Worm (Caenorhabditis elegans) whole organism, young adult: ENCODE results near the gene nspd-7.

Experiments
- B0261.1 ChIP-seq: sonication (generic microtip); optimal IDR thresholded peaks from 2 replicates; lab custom pipeline; 2016; ENCODE audit warnings: mild to moderate bottlenecking, missing genetic modification characterization, moderate library complexity, missing compliant biosample characterization
- D2030.7 ChIP-seq: fragments of 200-800 bp; sonication (Bioruptor generic); IDR thresholded peaks from 2 replicates; pipeline ENCODE4 v1.3.6; 2022; ENCODE audit warnings: missing genetic modification reagents, missing genetic modification characterization, missing compliant biosample characterization
- F22D6.2 ChIP-seq: sonication (generic microtip); optimal IDR thresholded peaks from 2 replicates; lab custom pipeline; 2016; ENCODE audit warnings: mild to moderate bottlenecking, missing genetic modification characterization, missing compliant biosample characterization
- F23B12.7 ChIP-seq: sonication (generic microtip); optimal IDR thresholded peaks from 2 replicates; lab custom pipeline; 2017; ENCODE audit warnings: missing genetic modification characterization, mild to moderate bottlenecking, missing compliant biosample characterization, antibody characterized with exemption, moderate library complexity; ENCODE audit not compliant: insufficient read depth
- F33H1.4 ChIP-seq: fragments of 200-800 bp; sonication (Bioruptor generic); IDR thresholded peaks from 2 replicates; pipeline ENCODE4 v1.3.6; 2022; ENCODE audit warnings: missing genetic modification reagents, missing genetic modification characterization, missing compliant biosample characterization
- F37B4.10 ChIP-seq: fragments of 200-800 bp; sonication (Bioruptor generic); IDR thresholded peaks from 2 replicates; pipeline ENCODE4 v1.3.6; 2022; ENCODE audit warnings: missing genetic modification characterization, missing compliant biosample characterization
- F49E8.2 ChIP-seq: sonication (generic microtip); optimal IDR thresholded peaks from 3 replicates; lab custom pipeline; 2017; ENCODE audit warnings: missing genetic modification characterization, mild to moderate bottlenecking, missing compliant biosample characterization, antibody characterized with exemption, moderate library complexity; ENCODE audit not compliant: insufficient read depth
- F52B5.7 ChIP-seq: sonication (generic microtip); optimal IDR thresholded peaks from 2 replicates; lab custom pipeline; 2016; ENCODE audit warnings: mild to moderate bottlenecking, missing genetic modification characterization, missing compliant biosample characterization
- K11D2.4 ChIP-seq: fragments of 200-800 bp; sonication (Bioruptor generic); IDR thresholded peaks from 2 replicates; pipeline ENCODE4 v1.3.6; 2022; ENCODE audit warnings: missing genetic modification reagents, missing genetic modification characterization, missing compliant biosample characterization
- T26A5.8 ChIP-seq: sonication (generic microtip); optimal IDR thresholded peaks from 2 replicates; lab custom pipeline; 2016; ENCODE audit warnings: missing genetic modification characterization, missing compliant biosample characterization
- Y67H2A.10 ChIP-seq: fragments of 200-800 bp; sonication (Bioruptor generic); conservative IDR thresholded peaks from 2 replicates; pipeline ENCODE4 v1.3.6; 2022; ENCODE audit warnings: missing genetic modification reagents, missing genetic modification characterization, missing compliant biosample characterization
- akir-1 ChIP-seq: fragments of 200-800 bp; sonication (Bioruptor generic); optimal IDR thresholded peaks from 2 replicates; lab custom pipeline; 2018; ENCODE audit warnings: mild to moderate bottlenecking, missing genetic modification characterization, moderate library complexity, missing compliant biosample characterization
- ama-1 ChIP-seq, 3 experiments: fragments of 150-350 bp in 1 of 3; sonication (generic microtip) in 2 of 3; optimal IDR thresholded peaks; 2 replicates each; lab custom pipeline; 2014 to 2018; ENCODE audit warnings: missing biosample characterization in 2 of 3, missing genetic modification characterization in 2 of 3, missing genetic modification reagents in 2 of 3
- attf-6 ChIP-seq: fragments of 200-800 bp; sonication (Bioruptor generic); IDR thresholded peaks from 2 replicates; pipeline ENCODE4 v1.3.6; 2022; ENCODE audit warnings: missing genetic modification reagents, missing genetic modification characterization, missing compliant biosample characterization
- bed-1 ChIP-seq: fragments of 200-800 bp; sonication (Bioruptor generic); IDR thresholded peaks from 2 replicates; pipeline ENCODE4 v1.3.6; 2022; ENCODE audit warnings: missing genetic modification reagents, missing genetic modification characterization, missing compliant biosample characterization
- ceh-27 ChIP-seq: fragments of 200-800 bp; sonication (Bioruptor generic); optimal IDR thresholded peaks from 2 replicates; lab custom pipeline; 2018; ENCODE audit warnings: mild to moderate bottlenecking, missing genetic modification characterization, moderate library complexity, missing compliant biosample characterization
- ceh-40 ChIP-seq: fragments of 200-800 bp; sonication (Bioruptor generic); IDR thresholded peaks from 2 replicates; pipeline ENCODE4 v1.3.6; 2022; ENCODE audit warnings: missing genetic modification characterization, missing compliant biosample characterization
- ceh-58 ChIP-seq: fragments of 200-800 bp; sonication (Bioruptor generic); IDR thresholded peaks from 2 replicates; pipeline ENCODE4 v1.3.6; 2022; ENCODE audit warnings: missing genetic modification characterization, missing compliant biosample characterization
- chd-7 ChIP-seq: sonication (generic microtip); optimal IDR thresholded peaks from 2 replicates; lab custom pipeline; 2016; ENCODE audit warnings: mild to moderate bottlenecking, missing genetic modification characterization, moderate library complexity, missing compliant biosample characterization
- egl-44 ChIP-seq: fragments of 200-800 bp; sonication (Bioruptor generic); IDR thresholded peaks from 2 replicates; pipeline ENCODE4 v1.3.6; 2022; ENCODE audit warnings: missing genetic modification reagents, missing genetic modification characterization, missing compliant biosample characterization
- ekl-4 ChIP-seq: fragments of 200-800 bp; sonication (Bioruptor generic); IDR thresholded peaks from 2 replicates; pipeline ENCODE4 v1.3.6; 2022; ENCODE audit warnings: missing genetic modification reagents, missing genetic modification characterization, missing compliant biosample characterization
- hmg-1.2 ChIP-seq: fragments of 200-800 bp; sonication (Bioruptor generic); IDR thresholded peaks from 2 replicates; pipeline ENCODE4 v1.3.6; 2022; ENCODE audit warnings: missing genetic modification reagents, missing genetic modification characterization, missing compliant biosample characterization
- lin-35 ChIP-seq, 3 experiments: fragments of 150-350 bp in 2 of 3; sonication (generic microtip) in 1 of 3; optimal IDR thresholded peaks; 2 replicates each; lab custom pipeline; 2014 to 2018; ENCODE audit warnings: missing biosample characterization in 3 of 3, missing genetic modification characterization in 3 of 3, missing genetic modification reagents in 3 of 3
- lir-1 ChIP-seq: fragments of 200-800 bp; sonication (Bioruptor generic); conservative IDR thresholded peaks from 2 replicates; pipeline ENCODE4 v1.3.6; 2022; ENCODE audit warnings: missing genetic modification reagents, missing genetic modification characterization, missing compliant biosample characterization
- madf-10 ChIP-seq: sonication (generic microtip); optimal IDR thresholded peaks from 2 replicates; lab custom pipeline; 2016; ENCODE audit warnings: mild to moderate bottlenecking, missing genetic modification characterization, missing compliant biosample characterization
- mcd-1 ChIP-seq: fragments of 200-800 bp; sonication (Bioruptor generic); IDR thresholded peaks from 2 replicates; pipeline ENCODE4 v1.3.6; 2022; ENCODE audit warnings: missing genetic modification reagents, missing genetic modification characterization, missing compliant biosample characterization
- mxl-1 ChIP-seq: sonication (generic microtip); optimal IDR thresholded peaks from 2 replicates; lab custom pipeline; 2016; ENCODE audit warnings: missing genetic modification characterization, missing compliant biosample characterization
- nfyb-1 ChIP-seq: fragments of 200-800 bp; sonication (Bioruptor generic); IDR thresholded peaks from 2 replicates; pipeline ENCODE4 v1.3.6; 2022; ENCODE audit warnings: missing genetic modification reagents, missing genetic modification characterization, missing compliant biosample characterization
- nhr-80 ChIP-seq: sonication (generic microtip); optimal IDR thresholded peaks from 2 replicates; lab custom pipeline; 2016; ENCODE audit warnings: missing genetic modification characterization, missing compliant biosample characterization
- rcor-1 ChIP-seq: fragments of 200-800 bp; sonication (Bioruptor generic); IDR thresholded peaks from 2 replicates; pipeline ENCODE4 v1.3.6; 2022; ENCODE audit warnings: missing genetic modification reagents, missing genetic modification characterization, missing compliant biosample characterization
- rec-8 ChIP-seq, 2 experiments: sonication (generic microtip); optimal IDR thresholded peaks; 2 replicates each; lab custom pipeline; 2016; ENCODE audit warnings: mild to moderate bottlenecking in 2 of 2, missing genetic modification characterization in 2 of 2, missing genetic modification reagents in 2 of 2, missing genotype in 2 of 2, missing biosample characterization in 1 of 2, missing compliant biosample characterization in 1 of 2, moderate library complexity in 1 of 2
- repo-1 ChIP-seq: sonication (generic microtip); optimal IDR thresholded peaks from 2 replicates; lab custom pipeline; 2017; ENCODE audit warnings: mild to moderate bottlenecking, missing genetic modification characterization, missing compliant biosample characterization
- rpc-1 ChIP-seq, 2 experiments: fragments of 150-350 bp in 1 of 2; sonication (generic microtip) in 1 of 2; optimal IDR thresholded peaks; 2 replicates each; lab custom pipeline; 2014 to 2018; ENCODE audit warnings: missing biosample characterization in 1 of 2, missing genetic modification characterization in 1 of 2, missing genetic modification reagents in 1 of 2, missing genotype in 1 of 2
- sea-2 ChIP-seq: fragments of 200-800 bp; sonication (Bioruptor generic); IDR thresholded peaks from 2 replicates; pipeline ENCODE4 v1.3.6; 2022; ENCODE audit warnings: missing genetic modification characterization, missing compliant biosample characterization
- snpc-4 ChIP-seq, 5 experiments: fragments of 150-350 bp in 1 of 5; sonication (generic microtip) in 4 of 5; optimal IDR thresholded peaks; 2 replicates each; lab custom pipeline; 2014 to 2018; ENCODE audit warnings: missing genetic modification characterization in 5 of 5, missing biosample characterization in 3 of 5, antibody characterized with exemption in 2 of 5, mild to moderate bottlenecking in 2 of 5, missing compliant biosample characterization in 2 of 5, missing genotype in 2 of 5, moderate library complexity in 2 of 5, missing genetic modification reagents in 1 of 5
- tlf-1 ChIP-seq: fragments of 200-800 bp; sonication (Bioruptor generic); optimal IDR thresholded peaks from 2 replicates; lab custom pipeline; 2018; ENCODE audit warnings: mild to moderate bottlenecking, missing genetic modification characterization, missing compliant biosample characterization
- ztf-18 ChIP-seq: sonication (generic microtip); optimal IDR thresholded peaks from 2 replicates; lab custom pipeline; 2016; ENCODE audit warnings: missing genotype, mild to moderate bottlenecking, missing genetic modification characterization, missing compliant biosample characterization
- ztf-22 ChIP-seq: fragments of 200-800 bp; sonication (Bioruptor generic); optimal IDR thresholded peaks from 2 replicates; lab custom pipeline; 2018; ENCODE audit warnings: mild to moderate bottlenecking, missing genetic modification characterization, moderate library complexity, missing compliant biosample characterization
- ztf-25 ChIP-seq: fragments of 200-800 bp; sonication (Bioruptor generic); IDR thresholded peaks from 2 replicates; pipeline ENCODE4 v1.3.6; 2022; ENCODE audit warnings: missing genetic modification reagents, missing genetic modification characterization, missing compliant biosample characterization

nspd-7 gene

ce11 chrIV:10269137-10269933, at the start of gene nspd-7, which contains the start of gene Y43C5A.2:
nspd-7 (minus strand) TSS chrIV:10269187.
Y43C5A.2 (plus strand) TSS chrIV:10269883.
- TF ChIP-seq ceh-58 (GFP tag; lab: Robert Waterston, UW) (no peak), nhr-80 (tag; lab: Kevin White, UChicago) (peak; percentile 43)

DNA sequence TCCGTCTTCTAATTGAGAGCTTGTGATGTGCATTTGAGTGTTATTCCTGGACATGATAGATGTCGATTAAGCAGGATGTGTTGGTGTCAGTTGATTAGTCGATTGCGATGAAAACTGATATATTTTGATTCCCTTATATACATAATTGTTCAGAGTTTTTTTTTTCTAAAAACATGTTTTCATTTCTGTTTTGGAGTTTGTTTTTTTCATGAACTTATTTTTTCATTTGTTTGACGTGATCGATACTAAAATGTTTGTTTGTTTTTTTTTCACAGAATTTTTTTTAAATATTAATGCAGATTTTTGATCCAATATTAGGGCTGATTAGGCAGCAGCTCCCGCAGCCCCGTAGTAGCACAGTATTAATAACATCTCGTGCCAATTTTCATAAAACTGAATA, 49.2 kb upstream of the nspd-7 start, which contains the start of gene R09E10.2:
TSS of gene R09E10.2 (minus strand) at position 101 of the 400 bp plus-strand sequence.
- TF ChIP-seq F22D6.2 (tag; lab: Kevin White, UChicago) (no peak), madf-10 (no peak), F49E8.2 (tag; lab: Kevin White, UChicago) (no peak), attf-6 (GFP tag; lab: Robert Waterston, UW) (no peak), hmg-1.2 (GFP tag; lab: Robert Waterston, UW) (no peak)

DNA sequence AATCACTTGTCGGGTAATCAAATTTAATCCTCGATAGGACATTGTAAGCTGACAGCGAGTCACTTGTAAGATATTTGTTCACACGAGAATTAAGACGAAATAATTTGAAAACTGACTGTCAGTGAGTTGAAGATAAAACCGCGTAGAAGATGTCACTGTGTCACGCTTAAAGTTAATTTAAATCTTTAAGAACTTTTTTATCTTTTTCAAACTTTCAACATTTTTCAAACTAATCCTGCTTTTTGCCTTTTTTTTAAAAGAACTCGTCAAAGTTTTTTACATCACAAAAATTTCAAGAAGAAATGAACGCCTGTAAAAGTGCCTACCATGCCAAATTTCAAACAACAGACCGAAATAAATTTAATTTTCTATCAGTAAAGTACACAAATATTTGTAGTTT, 44.6 kb upstream of the nspd-7 start, which contains the start of gene acs-18:
TSS of gene acs-18 (minus strand) at position 101 of the 400 bp plus-strand sequence.
- no peak for TF ChIP-seq F52B5.7 (tag; lab: Kevin White, UChicago)

- TF ChIP-seq chd-7 (tag; lab: Kevin White, UChicago) (no peak), lin-35 (GFP tag; optimal IDR thresholded peaks at IDR 0.05; lab: Kevin White, UChicago) (no peak), rpc-1 (optimal IDR thresholded peaks at IDR 0.05; lab: Kevin White, UChicago) (peak; percentile 73), rpc-1 (tag; optimal IDR thresholded peaks at IDR 0.05; lab: Kevin White, UChicago) (peak; percentile 93), F52B5.7 (tag; lab: Kevin White, UChicago) (no peak), bed-1 (GFP tag; lab: Robert Waterston, UW) (no peak), nfyb-1 (GFP tag; lab: Robert Waterston, UW) (no peak), tlf-1 (no peak), madf-10 (no peak), ceh-40 (GFP tag; lab: Robert Waterston, UW) (no peak), mxl-1 (tag; lab: Kevin White, UChicago) (peak; percentile 35), ama-1 (optimal IDR thresholded peaks at IDR 0.05; lab: Kevin White, UChicago) (no peak), ama-1 (GFP tag; optimal IDR thresholded peaks at IDR 0.05; lab: Kevin White, UChicago) (no peak), egl-44 (no peak), snpc-4 (GFP tag; optimal IDR thresholded peaks at IDR 0.05; lab: Kevin White, UChicago) (no peak), snpc-4 (tag; optimal IDR thresholded peaks at IDR 0.05; lab: Kevin White, UChicago) (no peak), F22D6.2 (tag; lab: Kevin White, UChicago) (no peak), ekl-4 (GFP tag; lab: Robert Waterston, UW) (no peak), F37B4.10 (no peak), sea-2 (no peak), D2030.7 (GFP tag; lab: Robert Waterston, UW) (0 out of 2 replicates have a peak, but pooled peaks have one; percentile 16), B0261.1 (tag; lab: Kevin White, UChicago) (peak; percentile 74), rcor-1 (no peak), ztf-18 (peak; percentile 8), F33H1.4 (no peak), mcd-1 (GFP tag; lab: Robert Waterston, UW) (no peak), F23B12.7 (tag; lab: Kevin White, UChicago) (no peak), rec-8 (tag; optimal IDR thresholded peaks at IDR 0.05; lab: Kevin White, UChicago) (no peak), Y67H2A.10 (GFP tag; lab: Robert Waterston, UW) (no peak), nhr-80 (tag; lab: Kevin White, UChicago) (no peak), ztf-22 (GFP tag; lab: Kevin White, UChicago) (no peak), ztf-25 (GFP tag; lab: Robert Waterston, UW) (no peak), akir-1 (GFP tag; lab: Kevin White, UChicago) (no peak), lir-1 (GFP tag; lab: Robert Waterston, UW) (no peak), T26A5.8 (no peak), repo-1 (no peak), K11D2.4 (GFP tag; lab: Robert Waterston, UW) (no peak), ceh-27 (GFP tag; lab: Kevin White, UChicago) (no peak)
Observed at ce11 chrIV:10311115-10311514, 42.1 kb upstream of the nspd-7 start.
